Fruit fly (Drosophila melanogaster): Measurements from ENCODE around the gene CG16721.
A peak's percentile ranks its signal among the peaks of the same experiment; 100 is the strongest.

Gene CG16721

DNA sequence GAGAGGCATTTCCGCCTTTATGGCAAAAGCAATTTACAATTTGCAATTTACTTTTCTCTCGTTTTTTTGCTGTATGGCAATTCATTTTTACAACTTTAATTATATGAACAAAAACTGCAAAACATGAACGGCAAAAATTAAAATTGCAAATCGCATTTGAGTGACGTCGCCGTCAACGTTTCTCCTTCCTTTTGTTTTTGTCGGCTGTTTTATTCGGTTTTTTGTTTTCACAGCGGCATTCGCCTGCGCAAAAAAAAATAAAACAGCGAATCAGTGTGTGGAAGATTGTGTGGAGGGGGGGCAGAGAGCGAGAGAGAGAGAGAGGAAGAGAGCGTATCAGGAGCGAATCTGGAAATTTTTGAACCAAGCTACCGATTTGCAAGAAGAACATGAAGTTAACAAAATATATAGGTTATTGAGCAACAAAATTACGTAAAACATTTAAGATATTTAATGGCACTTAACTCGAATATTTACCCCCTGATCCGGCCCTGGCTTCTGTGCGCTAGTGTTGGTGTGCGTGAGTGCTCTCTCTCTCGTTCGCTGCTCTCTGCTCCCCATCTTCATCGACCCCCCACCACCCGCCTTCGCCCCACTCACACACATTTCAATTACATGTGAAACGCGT lies 38.9 kb downstream of the CG16721 start (continued):
- TF ChIP-seq CG6175 (GFP tag; IDR thresholded peaks at IDR 0.05) (peak; percentile 99), Doc2 (GFP tag; IDR thresholded peaks at IDR 0.05) (peak; percentile 98), Neu2 (GFP tag; optimal IDR thresholded peaks at IDR 0.05; ENCODE audit: borderline replicate concordance) (peak; percentile 91), CG4282 (GFP tag; optimal IDR thresholded peaks at IDR 0.05) (peak; percentile 96), CG12659 (GFP tag; optimal IDR thresholded peaks at IDR 0.05) (peak; percentile 99), ara (GFP tag; IDR thresholded peaks at IDR 0.05) (peak; percentile 99), Mes4 (GFP tag; optimal IDR thresholded peaks at IDR 0.05) (peak; percentile 97), CG10959 (GFP tag; IDR thresholded peaks at IDR 0.05) (peak; percentile 99), ash1 (GFP tag; optimal IDR thresholded peaks at IDR 0.05) (peak; percentile 95)

DNA sequence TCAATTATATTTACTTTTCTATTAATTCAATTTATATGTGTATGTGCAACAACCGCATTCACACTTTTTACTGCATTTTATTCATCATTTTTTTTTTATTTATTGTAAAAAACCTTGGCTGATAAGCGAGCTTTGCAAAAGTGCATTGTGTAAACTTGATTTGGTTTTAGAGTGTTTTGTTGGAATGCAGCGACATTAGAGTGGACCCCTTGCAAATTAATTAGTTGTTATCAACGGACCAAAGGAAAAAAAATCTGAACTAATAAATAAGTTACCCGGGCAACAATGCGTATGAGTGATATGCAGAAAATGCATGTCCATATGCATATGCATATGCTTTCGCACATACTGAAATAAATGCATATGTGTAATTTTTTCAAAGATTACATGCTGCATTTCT lies 41.3 kb downstream of the CG16721 start:
- TF ChIP-seq oc (tag; optimal IDR thresholded peaks at IDR 0.05) (no peak), crol (GFP tag; IDR thresholded peaks at IDR 0.05) (no peak), sens (GFP tag) (peak; percentile 31), bigmax (GFP tag; optimal IDR thresholded peaks at IDR 0.05) (no peak), Drgx (GFP tag; IDR thresholded peaks at IDR 0.05) (0 out of 2 replicates have a peak, but pooled peaks have one; percentile 6), gfzf (GFP tag; optimal IDR thresholded peaks at IDR 0.05) (no peak), HLH4C (GFP tag; IDR thresholded peaks at IDR 0.05; ENCODE audit: partially characterized antibody) (0 out of 3 replicates have a peak, but pooled peaks have one; percentile 25), CG13296 (GFP tag; optimal IDR thresholded peaks at IDR 0.05) (no peak), CG17328 (GFP tag; IDR thresholded peaks at IDR 0.05) (no peak), Asciz (GFP tag; optimal IDR thresholded peaks at IDR 0.05) (no peak)

DNA sequence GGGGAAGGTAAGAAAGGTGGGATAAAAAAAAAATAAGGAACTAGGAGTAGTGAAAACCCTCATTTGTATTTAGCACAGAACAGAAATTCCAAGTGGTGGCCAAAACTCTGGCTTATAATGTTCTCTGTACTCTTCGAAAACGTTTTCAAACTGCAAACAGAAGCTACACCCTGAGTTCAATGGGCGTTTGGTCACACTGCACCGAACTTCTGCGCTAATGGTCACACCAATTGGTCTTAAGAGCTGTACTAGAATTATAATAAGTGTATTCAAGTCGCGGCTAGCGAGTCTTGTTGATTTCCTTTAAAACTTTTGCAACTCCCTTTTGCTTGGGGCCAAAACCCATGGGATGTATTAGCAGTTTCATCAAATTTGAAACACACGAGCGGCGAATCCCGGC lies 42.4 kb downstream of the CG16721 start:
- no peak for TF ChIP-seq CG32532 (GFP tag; IDR thresholded peaks at IDR 0.05)
- no peak for TF ChIP-seq tup (GFP tag; optimal IDR thresholded peaks at IDR 0.05)
- TF ChIP-seq CG13287 (GFP tag; IDR thresholded peaks at IDR 0.05; ENCODE audit: partially characterized antibody): 0 out of 2 replicates have a peak, but pooled peaks have one; percentile 6
- no peak for TF ChIP-seq CG31388 (GFP tag; optimal IDR thresholded peaks at IDR 0.05)
- no peak for TF ChIP-seq lola (GFP tag; optimal IDR thresholded peaks at IDR 0.05)
- peak; percentile 92 for TF ChIP-seq stwl (tag; optimal IDR thresholded peaks at IDR 0.05)
- no peak for TF ChIP-seq CG4424 (GFP tag; optimal IDR thresholded peaks at IDR 0.05)
- 0 out of 3 replicates have a peak, but pooled peaks have one; percentile 28 for TF ChIP-seq row (GFP tag; IDR thresholded peaks at IDR 0.05)

DNA sequence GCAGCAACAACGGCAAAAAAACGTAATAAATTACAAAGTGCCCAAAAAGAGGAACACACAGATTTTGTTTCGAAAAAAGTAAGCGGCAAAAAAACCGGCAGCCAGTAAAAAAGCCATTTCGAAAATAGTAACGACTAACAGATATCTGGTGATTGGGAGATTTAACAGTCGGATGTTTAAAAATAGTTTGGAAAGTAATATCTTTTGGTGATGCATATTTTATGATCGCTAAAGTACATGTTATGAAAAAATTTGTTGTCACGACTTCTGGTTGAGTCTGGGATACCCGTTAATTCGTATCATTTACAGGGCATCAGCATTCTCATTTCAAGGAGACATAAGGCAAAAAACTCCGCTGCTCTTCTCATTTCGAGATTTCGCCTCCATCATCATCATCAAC lies 43.5 kb downstream of the CG16721 start:
- TF ChIP-seq CG7839 (tag; optimal IDR thresholded peaks at IDR 0.05): peak; percentile 48
- peak; percentile 44; the same call in 1 of the 3 replicates for TF ChIP-seq hb (GFP tag; IDR thresholded peaks at IDR 0.05; ENCODE audit: partially characterized antibody)
- 0 out of 3 replicates have a peak, but pooled peaks have one; percentile 10 for TF ChIP-seq dysf (GFP tag; IDR thresholded peaks at IDR 0.05)
- TF ChIP-seq CG7372 (GFP tag; IDR thresholded peaks at IDR 0.05): no peak
- TF ChIP-seq CG12769 (tag; optimal IDR thresholded peaks at IDR 0.05): peak; percentile 31
- no peak for TF ChIP-seq Trl (optimal IDR thresholded peaks at IDR 0.05)
- TF ChIP-seq Trl (GFP tag; optimal IDR thresholded peaks at IDR 0.05): peak; percentile 3
- TF ChIP-seq inv (GFP tag; IDR thresholded peaks at IDR 0.05; ENCODE audit: partially characterized antibody): no peak
- TF ChIP-seq CG30403 (GFP tag; optimal IDR thresholded peaks at IDR 0.05): peak; percentile 34
- no peak for TF ChIP-seq Blimp-1 (GFP tag; optimal IDR thresholded peaks at IDR 0.05)
- TF ChIP-seq Poxn (GFP tag; IDR thresholded peaks at IDR 0.05): no peak
- TF ChIP-seq Spps (tag; optimal IDR thresholded peaks at IDR 0.05): no peak
- no peak for TF ChIP-seq unc-4 (GFP tag; IDR thresholded peaks at IDR 0.05; ENCODE audit: partially characterized antibody)
- peak; percentile 7 for TF ChIP-seq nmo (GFP tag; optimal IDR thresholded peaks at IDR 0.05)
- TF ChIP-seq GATAe (GFP tag; conservative IDR thresholded peaks at IDR 0.05): no peak
- no peak for TF ChIP-seq sim (GFP tag; IDR thresholded peaks at IDR 0.05)
- peak; percentile 59 for TF ChIP-seq vvl (GFP tag; IDR thresholded peaks at IDR 0.05)
- TF ChIP-seq ase (GFP tag; IDR thresholded peaks at IDR 0.05): 0 out of 3 replicates have a peak, but pooled peaks have one; percentile 5
- no peak for TF ChIP-seq HLHmδ (GFP tag; optimal IDR thresholded peaks at IDR 0.05)
- TF ChIP-seq Med (GFP tag): peak; percentile 83
